Worm (Caenorhabditis elegans) whole organism, L3 larva: ENCODE results near the gene spl-3.

Source experiments
- ceh-9 ChIP-seq: sonication (generic microtip); optimal IDR thresholded peaks from 2 replicates; lab custom pipeline; 2018; ENCODE audit warnings: missing biosample characterization, missing genetic modification characterization
- elt-3 ChIP-seq, 3 experiments: fragments of 150-350 bp in 1 of 3; sonication (generic microtip) in 2 of 3; optimal IDR thresholded peaks; 2 replicates in 2 of 3; 4 replicates in 1 of 3; lab custom pipeline; 2014 to 2017; ENCODE audit warnings: missing biosample characterization in 3 of 3, missing genetic modification characterization in 3 of 3
- nhr-12 ChIP-seq: fragments of 150-350 bp; optimal IDR thresholded peaks from 2 replicates; lab custom pipeline; 2014; ENCODE audit warnings: missing biosample characterization, missing genetic modification characterization
- nhr-76 ChIP-seq: fragments of 150-350 bp; sonication (generic microtip); optimal IDR thresholded peaks from 5 replicates; lab custom pipeline; 2014; ENCODE audit warnings: missing biosample characterization, missing genetic modification characterization
- pha-4 ChIP-seq: fragments of 150-350 bp; optimal IDR thresholded peaks from 2 replicates; lab custom pipeline; 2014; ENCODE audit warnings: missing biosample characterization, missing genetic modification reagents, missing genetic modification characterization
- snpc-4 ChIP-seq: fragments of 150-350 bp; optimal IDR thresholded peaks from 2 replicates; lab custom pipeline; 2014; ENCODE audit warnings: missing biosample characterization, missing genetic modification characterization
- unc-39 ChIP-seq: sonication (generic microtip); optimal IDR thresholded peaks from 4 replicates; lab custom pipeline; 2017; ENCODE audit warnings: missing biosample characterization, missing genetic modification characterization
- zag-1 ChIP-seq: fragments of 150-350 bp; optimal IDR thresholded peaks from 2 replicates; lab custom pipeline; 2014; ENCODE audit warnings: missing biosample characterization, missing genetic modification characterization

ce11 chrIV:1176613-1177012, 16.3 kb upstream of the spl-3 start:
- no peak for TF ChIP-seq pha-4 (tag; lab: Kevin White, UChicago)
- no peak for TF ChIP-seq nhr-76 (tag; lab: Kevin White, UChicago)
- TF ChIP-seq nhr-12 (tag; lab: Kevin White, UChicago), result no peak
- TF ChIP-seq elt-3 (tag; optimal IDR thresholded peaks at IDR 0.05; lab: Kevin White, UChicago), result no peak
- no peak for TF ChIP-seq ceh-9 (tag; lab: Kevin White, UChicago)
- no peak for TF ChIP-seq snpc-4 (tag; lab: Kevin White, UChicago)
- TF ChIP-seq zag-1 (tag; lab: Kevin White, UChicago), result no peak
- TF ChIP-seq unc-39, result no peak
